Worm (Caenorhabditis elegans) whole organism, dauer: ENCODE measurements around the gene W07G4.2.

Source experiments
- unc-62 ChIP-seq: sonication (generic microtip); optimal IDR thresholded peaks from 2 replicates; lab custom pipeline; 2017; ENCODE audit warnings: missing biosample characterization, missing genetic modification reagents, missing genetic modification characterization

Gene W07G4.2

ce11 chrV:13020638-13021037 is 15.7 kb downstream of the W07G4.2 start:
- TF ChIP-seq unc-62 (GFP tag; lab: Kevin White, UChicago), result no peak

ce11 chrV:13020014-13020413 is 16.4 kb downstream of the W07G4.2 start:
- no peak for TF ChIP-seq unc-62 (GFP tag; lab: Kevin White, UChicago)

ce11 chrV:13018761-13019160 is 17.6 kb downstream of the W07G4.2 start, which contains the start of gene fmi-1:
Gene fmi-1, plus strand, starts transcription at chrV:13019061.
- TF ChIP-seq unc-62 (GFP tag; lab: Kevin White, UChicago), result no peak

- no peak for TF ChIP-seq unc-62 (GFP tag; lab: Kevin White, UChicago)
Observed at ce11 chrV:13018233-13018632, 18.1 kb downstream of the W07G4.2 start.

ce11 chrV:13013844-13014243 is 22.5 kb downstream of the W07G4.2 start, which contains the start of gene F15B9.6:
Gene F15B9.6, plus strand, starts transcription at chrV:13014144.
- TF ChIP-seq unc-62 (GFP tag; lab: Kevin White, UChicago), result no peak

- no peak for TF ChIP-seq unc-62 (GFP tag; lab: Kevin White, UChicago)
Observed at ce11 chrV:13013158-13013557, 23.2 kb downstream of the W07G4.2 start, which contains the start of gene try-10. Gene try-10, minus strand, starts transcription at chrV:13013258.

ce11 chrV:13011904-13012303 is 24.5 kb downstream of the W07G4.2 start:
- no peak for TF ChIP-seq unc-62 (GFP tag; lab: Kevin White, UChicago)

- no peak for TF ChIP-seq unc-62 (GFP tag; lab: Kevin White, UChicago)
Observed at ce11 chrV:13009843-13010242, 26.5 kb downstream of the W07G4.2 start.

- TF ChIP-seq unc-62 (GFP tag; lab: Kevin White, UChicago), result no peak
Observed at ce11 chrV:13009271-13009670, 27.1 kb downstream of the W07G4.2 start.

ce11 chrV:13008825-13009224 is 27.5 kb downstream of the W07G4.2 start, which contains the start of gene F15B9.10:
Gene F15B9.10, minus strand, starts transcription at chrV:13008925.
- TF ChIP-seq unc-62 (GFP tag; lab: Kevin White, UChicago), result no peak

ce11 chrV:13006754-13007153 is 29.6 kb downstream of the W07G4.2 start:
- TF ChIP-seq unc-62 (GFP tag; lab: Kevin White, UChicago), result no peak

ce11 chrV:13004374-13004773 is 32.0 kb downstream of the W07G4.2 start:
- no peak for TF ChIP-seq unc-62 (GFP tag; lab: Kevin White, UChicago)

- no peak for TF ChIP-seq unc-62 (GFP tag; lab: Kevin White, UChicago)
Observed at ce11 chrV:13003378-13003777, 33.0 kb downstream of the W07G4.2 start.

ce11 chrV:13002070-13002469 is 34.3 kb downstream of the W07G4.2 start, which contains the start of gene inft-2:
Gene inft-2, plus strand, starts transcription at chrV:13002317.
- no peak for TF ChIP-seq unc-62 (GFP tag; lab: Kevin White, UChicago)

ce11 chrV:13000068-13000467 is 36.3 kb downstream of the W07G4.2 start:
- no peak for TF ChIP-seq unc-62 (GFP tag; lab: Kevin White, UChicago)

- TF ChIP-seq unc-62 (GFP tag; lab: Kevin White, UChicago), result no peak
Observed at ce11 chrV:12999559-12999958, 36.8 kb downstream of the W07G4.2 start, which contains the start of gene far-4. Gene far-4, minus strand, starts transcription at chrV:12999659.

- no peak for TF ChIP-seq unc-62 (GFP tag; lab: Kevin White, UChicago)
Observed at ce11 chrV:12997422-12997821, 38.9 kb downstream of the W07G4.2 start, which contains the start of gene far-3. Gene far-3, minus strand, starts transcription at chrV:12997522.
